Worm (Caenorhabditis elegans): ENCODE data around the gene tag-322.

ce11 chrIV:7757245-7757644, 28.1 kb downstream of the tag-322 start, which contains the start of gene C46A5.4:
- TF ChIP-seq snpc-4 (tag; optimal IDR thresholded peaks at IDR 0.05) (no peak), unc-130 (tag; optimal IDR thresholded peaks at IDR 0.05) (no peak), ama-1 (optimal IDR thresholded peaks at IDR 0.05) (no peak), nhr-11 (tag; optimal IDR thresholded peaks at IDR 0.05) (no peak), fos-1 (tag; optimal IDR thresholded peaks at IDR 0.05) (no peak), unc-62 (GFP tag; optimal IDR thresholded peaks at IDR 0.05) (no peak), grh-1 (GFP tag; IDR thresholded peaks at IDR 0.05) (no peak), nhr-47 (tag; optimal IDR thresholded peaks at IDR 0.05) (no peak), ces-1 (GFP tag; optimal IDR thresholded peaks at IDR 0.05) (no peak), lin-35 (GFP tag; optimal IDR thresholded peaks at IDR 0.05) (no peak), nhr-19 (GFP tag; conservative IDR thresholded peaks at IDR 0.05) (no peak), lin-13 (GFP tag; optimal IDR thresholded peaks at IDR 0.05) (no peak), egl-27 (tag; optimal IDR thresholded peaks at IDR 0.05) (no peak), elt-3 (tag; optimal IDR thresholded peaks at IDR 0.05) (no peak)
